Worm (Caenorhabditis elegans) whole organism, young adult: ENCODE measurements around the gene Y55F3BR.2.

Source experiments
- B0019.2 ChIP-seq: fragments of 200-800 bp; sonication (Bioruptor generic); conservative IDR thresholded peaks from 2 replicates; pipeline ENCODE4 v1.3.6; 2022; ENCODE audit warnings: missing genetic modification reagents, missing genetic modification characterization, missing compliant biosample characterization
- C17E4.6 ChIP-seq: fragments of 200-800 bp; sonication (Bioruptor generic); IDR thresholded peaks from 2 replicates; pipeline ENCODE4 v1.3.6; 2022; ENCODE audit warnings: missing genetic modification reagents, missing genetic modification characterization, missing compliant biosample characterization
- D2030.7 ChIP-seq: fragments of 200-800 bp; sonication (Bioruptor generic); IDR thresholded peaks from 2 replicates; pipeline ENCODE4 v1.3.6; 2022; ENCODE audit warnings: missing genetic modification reagents, missing genetic modification characterization, missing compliant biosample characterization
- F23B12.7 ChIP-seq: sonication (generic microtip); optimal IDR thresholded peaks from 2 replicates; lab custom pipeline; 2017; ENCODE audit warnings: missing genetic modification characterization, mild to moderate bottlenecking, missing compliant biosample characterization, antibody characterized with exemption, moderate library complexity; ENCODE audit not compliant: insufficient read depth
- F33H1.4 ChIP-seq: fragments of 200-800 bp; sonication (Bioruptor generic); IDR thresholded peaks from 2 replicates; pipeline ENCODE4 v1.3.6; 2022; ENCODE audit warnings: missing genetic modification reagents, missing genetic modification characterization, missing compliant biosample characterization
- F49E8.2 ChIP-seq: sonication (generic microtip); optimal IDR thresholded peaks from 3 replicates; lab custom pipeline; 2017; ENCODE audit warnings: missing genetic modification characterization, mild to moderate bottlenecking, missing compliant biosample characterization, antibody characterized with exemption, moderate library complexity; ENCODE audit not compliant: insufficient read depth
- F52B5.7 ChIP-seq: sonication (generic microtip); optimal IDR thresholded peaks from 2 replicates; lab custom pipeline; 2016; ENCODE audit warnings: mild to moderate bottlenecking, missing genetic modification characterization, missing compliant biosample characterization
- F55B11.4 ChIP-seq: sonication (generic microtip); optimal IDR thresholded peaks from 2 replicates; lab custom pipeline; 2016; ENCODE audit warnings: missing compliant biosample characterization, missing genetic modification characterization, borderline replicate concordance; ENCODE audit not compliant: insufficient read depth
- Y53F4B.3 ChIP-seq: fragments of 200-800 bp; sonication (Bioruptor generic); IDR thresholded peaks from 2 replicates; pipeline ENCODE4 v1.3.6; 2022; ENCODE audit warnings: missing genetic modification reagents, missing genetic modification characterization, missing compliant biosample characterization
- Y53G8AR.9 ChIP-seq: fragments of 200-800 bp; sonication (Bioruptor generic); conservative IDR thresholded peaks from 2 replicates; pipeline ENCODE4 v1.3.6; 2022; ENCODE audit warnings: missing genetic modification reagents, missing genetic modification characterization, missing compliant biosample characterization
- Y95B8A.8 ChIP-seq: fragments of 200-800 bp; sonication (Bioruptor generic); IDR thresholded peaks from 2 replicates; pipeline ENCODE4 v1.3.6; 2022; ENCODE audit warnings: missing genetic modification reagents, missing genetic modification characterization, missing compliant biosample characterization
- ZK185.1 ChIP-seq: sonication (generic microtip); optimal IDR thresholded peaks from 2 replicates; lab custom pipeline; 2016; ENCODE audit warnings: mild to moderate bottlenecking, missing genetic modification characterization, missing compliant biosample characterization; ENCODE audit not compliant: poor library complexity, severe bottlenecking
- akir-1 ChIP-seq: fragments of 200-800 bp; sonication (Bioruptor generic); optimal IDR thresholded peaks from 2 replicates; lab custom pipeline; 2018; ENCODE audit warnings: mild to moderate bottlenecking, missing genetic modification characterization, moderate library complexity, missing compliant biosample characterization
- ama-1 ChIP-seq, 3 experiments: fragments of 150-350 bp in 1 of 3; sonication (generic microtip) in 2 of 3; optimal IDR thresholded peaks; 2 replicates each; lab custom pipeline; 2014 to 2018; ENCODE audit warnings: missing biosample characterization in 2 of 3, missing genetic modification characterization in 2 of 3, missing genetic modification reagents in 2 of 3
- athp-1 ChIP-seq: sonication (generic microtip); optimal IDR thresholded peaks from 2 replicates; lab custom pipeline; 2017; ENCODE audit warnings: mild to moderate bottlenecking, missing genetic modification characterization, missing compliant biosample characterization
- attf-5 ChIP-seq: fragments of 200-800 bp; sonication (Bioruptor generic); optimal IDR thresholded peaks from 2 replicates; lab custom pipeline; 2018; ENCODE audit warnings: mild to moderate bottlenecking, missing genetic modification characterization, missing compliant biosample characterization
- ceh-100 ChIP-seq: fragments of 200-800 bp; sonication (Bioruptor generic); IDR thresholded peaks from 2 replicates; pipeline ENCODE4 v1.3.6; 2022; ENCODE audit warnings: missing genetic modification reagents, missing genetic modification characterization, missing compliant biosample characterization
- ceh-40 ChIP-seq: fragments of 200-800 bp; sonication (Bioruptor generic); IDR thresholded peaks from 2 replicates; pipeline ENCODE4 v1.3.6; 2022; ENCODE audit warnings: missing genetic modification characterization, missing compliant biosample characterization
- ceh-91 ChIP-seq: fragments of 200-800 bp; sonication (Bioruptor generic); IDR thresholded peaks from 2 replicates; pipeline ENCODE4 v1.3.6; 2022; ENCODE audit warnings: missing genetic modification reagents, missing genetic modification characterization, missing compliant biosample characterization
- die-1 ChIP-seq: sonication (generic microtip); optimal IDR thresholded peaks from 2 replicates; lab custom pipeline; 2016; ENCODE audit warnings: missing genotype, mild to moderate bottlenecking, missing genetic modification characterization, missing compliant biosample characterization
- dpl-1 ChIP-seq: fragments of 150-350 bp; optimal IDR thresholded peaks from 2 replicates; lab custom pipeline; 2014; ENCODE audit warnings: missing biosample characterization, missing genetic modification reagents, missing genetic modification characterization
- ekl-4 ChIP-seq: fragments of 200-800 bp; sonication (Bioruptor generic); IDR thresholded peaks from 2 replicates; pipeline ENCODE4 v1.3.6; 2022; ENCODE audit warnings: missing genetic modification reagents, missing genetic modification characterization, missing compliant biosample characterization
- ets-4 ChIP-seq: fragments of 200-800 bp; sonication (Bioruptor generic); optimal IDR thresholded peaks from 2 replicates; lab custom pipeline; 2018; ENCODE audit warnings: mild to moderate bottlenecking, missing genetic modification characterization, missing compliant biosample characterization
- gei-17 ChIP-seq: fragments of 200-800 bp; sonication (Bioruptor generic); optimal IDR thresholded peaks from 2 replicates; lab custom pipeline; 2018; ENCODE audit warnings: mild to moderate bottlenecking, missing genetic modification characterization, missing compliant biosample characterization
- him-1 ChIP-seq: sonication (generic microtip); optimal IDR thresholded peaks from 2 replicates; lab custom pipeline; 2016; ENCODE audit warnings: missing genotype, missing genetic modification reagents, missing genetic modification characterization, missing compliant biosample characterization
- hlh-12 ChIP-seq: sonication (generic microtip); optimal IDR thresholded peaks from 2 replicates; lab custom pipeline; 2016; ENCODE audit warnings: missing genetic modification characterization, missing compliant biosample characterization
- hmg-1.2 ChIP-seq: fragments of 200-800 bp; sonication (Bioruptor generic); IDR thresholded peaks from 2 replicates; pipeline ENCODE4 v1.3.6; 2022; ENCODE audit warnings: missing genetic modification reagents, missing genetic modification characterization, missing compliant biosample characterization
- hmg-20 ChIP-seq: fragments of 200-800 bp; sonication (Bioruptor generic); IDR thresholded peaks from 2 replicates; pipeline ENCODE4 v1.3.6; 2022; ENCODE audit warnings: missing genetic modification reagents, missing genetic modification characterization, missing compliant biosample characterization
- hrde-1 ChIP-seq: sonication (generic microtip); optimal IDR thresholded peaks from 2 replicates; lab custom pipeline; 2016; ENCODE audit warnings: missing genetic modification characterization, mild to moderate bottlenecking, missing compliant biosample characterization, moderate library complexity, missing genotype, missing genetic modification reagents, borderline replicate concordance
- lag-1 ChIP-seq: fragments of 200-800 bp; sonication (Bioruptor generic); IDR thresholded peaks from 2 replicates; pipeline ENCODE4 v1.3.6; 2022; ENCODE audit warnings: missing genetic modification reagents, missing genetic modification characterization, missing compliant biosample characterization
- let-526 ChIP-seq: fragments of 200-800 bp; sonication (Bioruptor generic); IDR thresholded peaks from 2 replicates; pipeline ENCODE4 v1.3.6; 2022; ENCODE audit warnings: missing genetic modification reagents, missing genetic modification characterization, missing compliant biosample characterization
- lin-40 ChIP-seq: sonication (generic microtip); optimal IDR thresholded peaks from 2 replicates; lab custom pipeline; 2016; ENCODE audit warnings: missing genetic modification characterization, mild to moderate bottlenecking, missing compliant biosample characterization, missing genotype, missing genetic modification reagents
- madf-6 ChIP-seq: fragments of 200-800 bp; sonication (Bioruptor generic); IDR thresholded peaks from 2 replicates; pipeline ENCODE4 v1.3.6; 2022; ENCODE audit warnings: missing genetic modification reagents, missing genetic modification characterization, missing compliant biosample characterization
- nfya-2 ChIP-seq: fragments of 200-800 bp; sonication (Bioruptor generic); IDR thresholded peaks from 2 replicates; pipeline ENCODE4 v1.3.6; 2022; ENCODE audit warnings: missing genetic modification reagents, missing genetic modification characterization, missing compliant biosample characterization
- nhr-179 ChIP-seq: sonication (generic microtip); optimal IDR thresholded peaks from 2 replicates; lab custom pipeline; 2016; ENCODE audit warnings: mild to moderate bottlenecking, missing genetic modification characterization, missing compliant biosample characterization
- rec-8 ChIP-seq, 2 experiments: sonication (generic microtip); optimal IDR thresholded peaks; 2 replicates each; lab custom pipeline; 2016; ENCODE audit warnings: mild to moderate bottlenecking in 2 of 2, missing genetic modification characterization in 2 of 2, missing genetic modification reagents in 2 of 2, missing genotype in 2 of 2, missing biosample characterization in 1 of 2, missing compliant biosample characterization in 1 of 2, moderate library complexity in 1 of 2
- rpc-1 ChIP-seq, 2 experiments: fragments of 150-350 bp in 1 of 2; sonication (generic microtip) in 1 of 2; optimal IDR thresholded peaks; 2 replicates each; lab custom pipeline; 2014 to 2018; ENCODE audit warnings: missing biosample characterization in 1 of 2, missing genetic modification characterization in 1 of 2, missing genetic modification reagents in 1 of 2, missing genotype in 1 of 2
- snpc-3.4 ChIP-seq: sonication (generic microtip); optimal IDR thresholded peaks from 2 replicates; lab custom pipeline; 2017; ENCODE audit warnings: missing genetic modification characterization, mild to moderate bottlenecking, missing compliant biosample characterization, antibody characterized with exemption, moderate library complexity, missing genotype, missing genetic modification reagents
- tbx-9 ChIP-seq: sonication (generic microtip); optimal IDR thresholded peaks from 2 replicates; lab custom pipeline; 2016; ENCODE audit warnings: borderline replicate concordance, missing genetic modification characterization, inconsistent platforms, missing compliant biosample characterization
- unc-62 ChIP-seq: fragments of 150-350 bp; optimal IDR thresholded peaks from 2 replicates; lab custom pipeline; 2014; ENCODE audit warnings: missing biosample characterization, missing genetic modification reagents, missing genetic modification characterization
- xnd-1 ChIP-seq: sonication (generic microtip); optimal IDR thresholded peaks from 2 replicates; lab custom pipeline; 2016; ENCODE audit warnings: missing genotype, missing genetic modification reagents, missing genetic modification characterization, missing compliant biosample characterization
- zfh-2 ChIP-seq: fragments of 200-800 bp; sonication (Bioruptor generic); conservative IDR thresholded peaks from 2 replicates; pipeline ENCODE4 v1.3.6; 2022; ENCODE audit warnings: missing genetic modification reagents, missing genetic modification characterization, missing compliant biosample characterization
- zim-3 ChIP-seq: sonication (generic microtip); optimal IDR thresholded peaks from 2 replicates; lab custom pipeline; 2017; ENCODE audit warnings: mild to moderate bottlenecking, missing genetic modification characterization, moderate library complexity, missing compliant biosample characterization
- ztf-22 ChIP-seq: fragments of 200-800 bp; sonication (Bioruptor generic); optimal IDR thresholded peaks from 2 replicates; lab custom pipeline; 2018; ENCODE audit warnings: mild to moderate bottlenecking, missing genetic modification characterization, moderate library complexity, missing compliant biosample characterization
- ztf-28 ChIP-seq: fragments of 200-800 bp; sonication (Bioruptor generic); IDR thresholded peaks from 2 replicates; pipeline ENCODE4 v1.3.6; 2022; ENCODE audit warnings: missing genetic modification reagents, missing genetic modification characterization, missing compliant biosample characterization

The Y55F3BR.2 gene

ce11 chrIV:878634-879033, 19.9 kb downstream of the Y55F3BR.2 start:
- TF ChIP-seq ets-4 (GFP tag; lab: Kevin White, UChicago) (no peak), hrde-1 (no peak), rpc-1 (optimal IDR thresholded peaks at IDR 0.05; lab: Kevin White, UChicago) (no peak), rpc-1 (tag; optimal IDR thresholded peaks at IDR 0.05; lab: Kevin White, UChicago) (no peak), hmg-1.2 (GFP tag; lab: Robert Waterston, UW) (no peak), dpl-1 (GFP tag; lab: Kevin White, UChicago) (no peak), gei-17 (GFP tag; lab: Kevin White, UChicago) (no peak), Y95B8A.8 (GFP tag; lab: Robert Waterston, UW) (no peak), C17E4.6 (GFP tag; lab: Robert Waterston, UW) (no peak), die-1 (tag; lab: Kevin White, UChicago) (no peak), Y53G8AR.9 (no peak), tbx-9 (tag; lab: Kevin White, UChicago) (no peak), hlh-12 (no peak), F33H1.4 (GFP tag; lab: Robert Waterston, UW) (no peak)

ce11 chrIV:884707-885394, 26.1 kb downstream of the Y55F3BR.2 start, which contains the start of gene mak-2:
TSS of gene mak-2 (plus strand) at chrIV:885344.
- TF ChIP-seq Y53F4B.3 (GFP tag; lab: Robert Waterston, UW) = no peak
- TF ChIP-seq lag-1 = no peak
- TF ChIP-seq lin-40 = peak; percentile 8
- TF ChIP-seq tbx-9 (tag; lab: Kevin White, UChicago) = no peak
- no peak for TF ChIP-seq hlh-12
- no peak for TF ChIP-seq rec-8 (tag; optimal IDR thresholded peaks at IDR 0.05; lab: Kevin White, UChicago)
- no peak for TF ChIP-seq F49E8.2 (tag; lab: Kevin White, UChicago)
- no peak for TF ChIP-seq akir-1 (GFP tag; lab: Kevin White, UChicago)
- no peak for TF ChIP-seq ztf-28
- no peak for TF ChIP-seq ceh-91 (GFP tag; lab: Robert Waterston, UW)
- TF ChIP-seq zim-3 (tag; lab: Kevin White, UChicago) = no peak
- TF ChIP-seq F23B12.7 (tag; lab: Kevin White, UChicago) = no peak
- no peak for TF ChIP-seq unc-62 (GFP tag; lab: Kevin White, UChicago)
- no peak for TF ChIP-seq ceh-40
- TF ChIP-seq F52B5.7 (tag; lab: Kevin White, UChicago) = no peak
- TF ChIP-seq B0019.2 = no peak
- TF ChIP-seq ztf-22 (GFP tag; lab: Kevin White, UChicago) = no peak
- no peak for TF ChIP-seq nfya-2 (GFP tag; lab: Robert Waterston, UW)
- no peak for TF ChIP-seq ZK185.1 (tag; lab: Kevin White, UChicago)
- TF ChIP-seq zfh-2 = no peak; the same call in 1 of the 2 replicates
- no peak for TF ChIP-seq athp-1
- TF ChIP-seq snpc-3.4 (tag; lab: Kevin White, UChicago) = no peak
- peak; percentile 66; the same call in 1 of the 2 replicates for TF ChIP-seq hmg-1.2 (GFP tag; lab: Robert Waterston, UW)
- TF ChIP-seq attf-5 = peak; percentile 88
- TF ChIP-seq ama-1 (optimal IDR thresholded peaks at IDR 0.05; lab: Kevin White, UChicago) = no peak
- no peak for TF ChIP-seq ama-1 (GFP tag; optimal IDR thresholded peaks at IDR 0.05; lab: Kevin White, UChicago)
- no peak for TF ChIP-seq nhr-179 (tag; lab: Kevin White, UChicago)
- peak; percentile 40; the same call in 1 of the 2 replicates for TF ChIP-seq ceh-100
- no peak for TF ChIP-seq let-526 (GFP tag; lab: Robert Waterston, UW)
- no peak for TF ChIP-seq ekl-4 (GFP tag; lab: Robert Waterston, UW)
- no peak for TF ChIP-seq D2030.7
- TF ChIP-seq xnd-1 = no peak
- TF ChIP-seq F55B11.4 = no peak
- no peak for TF ChIP-seq hmg-20 (GFP tag; lab: Robert Waterston, UW)
- no peak for TF ChIP-seq him-1
- no peak for TF ChIP-seq madf-6
